Worm (Caenorhabditis elegans) whole organism, late embryonic: Measurements from ENCODE around the gene irld-33.

ENCODE experiments used
- C08G9.2 ChIP-seq: sonication (generic microtip); optimal IDR thresholded peaks from 2 replicates; lab custom pipeline; 2016; ENCODE audit warnings: mild to moderate bottlenecking, missing genetic modification characterization, moderate library complexity, missing compliant biosample characterization
- C38D4.7 ChIP-seq: fragments of 200-800 bp; sonication (Bioruptor generic); optimal IDR thresholded peaks from 2 replicates; lab custom pipeline; 2018; ENCODE audit warnings: mild to moderate bottlenecking, missing genetic modification characterization, moderate library complexity, missing compliant biosample characterization
- T23F11.4 ChIP-seq: fragments of 200-800 bp; sonication (Bioruptor generic); optimal IDR thresholded peaks from 2 replicates; lab custom pipeline; 2018; ENCODE audit warnings: mild to moderate bottlenecking, missing genetic modification characterization, missing compliant biosample characterization
- ahr-1 ChIP-seq: sonication (generic microtip); optimal IDR thresholded peaks from 2 replicates; lab custom pipeline; 2016; ENCODE audit warnings: missing genetic modification characterization, missing compliant biosample characterization
- ama-1 ChIP-seq: fragments of 150-350 bp; optimal IDR thresholded peaks from 2 replicates; lab custom pipeline; 2014
- ceh-14 ChIP-seq: sonication (generic microtip); optimal IDR thresholded peaks from 2 replicates; lab custom pipeline; 2016; ENCODE audit warnings: missing genotype, missing genetic modification characterization, missing compliant biosample characterization
- ceh-18 ChIP-seq: sonication (generic microtip); optimal IDR thresholded peaks from 2 replicates; lab custom pipeline; 2016; ENCODE audit warnings: missing genetic modification characterization, missing compliant biosample characterization
- ceh-19 ChIP-seq: fragments of 200-800 bp; sonication (Bioruptor generic); optimal IDR thresholded peaks from 2 replicates; lab custom pipeline; 2018; ENCODE audit warnings: mild to moderate bottlenecking, missing genetic modification characterization, missing compliant biosample characterization
- ceh-2 ChIP-seq: sonication (generic microtip); optimal IDR thresholded peaks from 2 replicates; lab custom pipeline; 2016; ENCODE audit warnings: missing genotype, missing genetic modification characterization, missing compliant biosample characterization
- ceh-22 ChIP-seq: sonication (generic microtip); optimal IDR thresholded peaks from 2 replicates; lab custom pipeline; 2017; ENCODE audit warnings: missing biosample characterization, missing genetic modification characterization
- ceh-24 ChIP-seq: sonication (generic microtip); optimal IDR thresholded peaks from 2 replicates; lab custom pipeline; 2016; ENCODE audit warnings: mild to moderate bottlenecking, missing genetic modification characterization, missing compliant biosample characterization
- ceh-30 ChIP-seq: fragments of 150-350 bp; optimal IDR thresholded peaks from 2 replicates; lab custom pipeline; 2014; ENCODE audit warnings: missing biosample characterization, missing genetic modification characterization
- ceh-34 ChIP-seq: sonication (generic microtip); optimal IDR thresholded peaks from 2 replicates; lab custom pipeline; 2016; ENCODE audit warnings: mild to moderate bottlenecking, missing genetic modification characterization, missing compliant biosample characterization
- ceh-48 ChIP-seq: sonication (generic microtip); optimal IDR thresholded peaks from 2 replicates; lab custom pipeline; 2016; ENCODE audit warnings: missing genetic modification characterization, inconsistent platforms, missing compliant biosample characterization
- ceh-6 ChIP-seq: fragments of 200-800 bp; sonication (Bioruptor generic); optimal IDR thresholded peaks from 2 replicates; lab custom pipeline; 2018; ENCODE audit warnings: mild to moderate bottlenecking, missing genetic modification characterization, missing compliant biosample characterization
- che-1 ChIP-seq: sonication (generic microtip); optimal IDR thresholded peaks from 2 replicates; lab custom pipeline; 2016; ENCODE audit warnings: mild to moderate bottlenecking, missing genetic modification characterization, missing compliant biosample characterization
- dve-1 ChIP-seq: sonication (generic microtip); optimal IDR thresholded peaks from 2 replicates; lab custom pipeline; 2017; ENCODE audit warnings: antibody characterized with exemption, mild to moderate bottlenecking, missing genetic modification characterization, missing compliant biosample characterization
- elt-2 ChIP-seq: sonication (generic microtip); optimal IDR thresholded peaks from 2 replicates; lab custom pipeline; 2016; ENCODE audit warnings: missing genetic modification reagents, missing genetic modification characterization, missing compliant biosample characterization
- eyg-1 ChIP-seq: sonication (generic microtip); optimal IDR thresholded peaks from 2 replicates; lab custom pipeline; 2016; ENCODE audit warnings: missing genotype, missing genetic modification characterization, missing compliant biosample characterization
- hlh-6 ChIP-seq: sonication (generic microtip); optimal IDR thresholded peaks from 2 replicates; lab custom pipeline; 2016; ENCODE audit warnings: missing genotype, missing genetic modification characterization, missing compliant biosample characterization
- lim-6 ChIP-seq: sonication (generic microtip); optimal IDR thresholded peaks from 2 replicates; lab custom pipeline; 2016; ENCODE audit warnings: missing genetic modification characterization, missing compliant biosample characterization
- nhr-11 ChIP-seq: fragments of 150-350 bp; optimal IDR thresholded peaks from 2 replicates; lab custom pipeline; 2014; ENCODE audit warnings: missing biosample characterization, missing genetic modification characterization
- nhr-232 ChIP-seq: sonication (generic microtip); optimal IDR thresholded peaks from 2 replicates; lab custom pipeline; 2016; ENCODE audit warnings: missing genetic modification characterization, missing compliant biosample characterization
- pag-3 ChIP-seq: sonication (generic microtip); optimal IDR thresholded peaks from 2 replicates; lab custom pipeline; 2016; ENCODE audit warnings: missing compliant biosample characterization, missing genetic modification characterization, borderline replicate concordance
- pat-9 ChIP-seq: fragments of 200-800 bp; sonication (Bioruptor generic); optimal IDR thresholded peaks from 2 replicates; lab custom pipeline; 2018; ENCODE audit warnings: mild to moderate bottlenecking, missing genetic modification characterization, moderate library complexity, missing compliant biosample characterization
- pax-1 ChIP-seq: fragments of 150-350 bp; optimal IDR thresholded peaks from 2 replicates; lab custom pipeline; 2014; ENCODE audit warnings: missing biosample characterization, missing genetic modification characterization
- pha-4 ChIP-seq: fragments of 150-350 bp; optimal IDR thresholded peaks from 2 replicates; lab custom pipeline; 2018; ENCODE audit warnings: missing biosample characterization, missing genetic modification reagents, missing genetic modification characterization
- pqm-1 ChIP-seq: sonication (generic microtip); optimal IDR thresholded peaks from 2 replicates; lab custom pipeline; 2016; ENCODE audit warnings: missing genetic modification characterization, missing compliant biosample characterization
- pros-1 ChIP-seq: fragments of 150-350 bp; optimal IDR thresholded peaks from 2 replicates; lab custom pipeline; 2014; ENCODE audit warnings: missing biosample characterization, missing genetic modification reagents, missing genetic modification characterization
- ref-2 ChIP-seq: sonication (generic microtip); optimal IDR thresholded peaks from 2 replicates; lab custom pipeline; 2016; ENCODE audit warnings: missing genetic modification characterization, missing compliant biosample characterization
- sox-2 ChIP-seq: fragments of 200-800 bp; sonication (Bioruptor generic); IDR thresholded peaks from 2 replicates; pipeline ENCODE4 v1.3.6; 2022; ENCODE audit warnings: missing genetic modification reagents, missing genetic modification characterization, missing compliant biosample characterization
- sox-4 ChIP-seq: sonication (generic microtip); optimal IDR thresholded peaks from 2 replicates; lab custom pipeline; 2017; ENCODE audit warnings: mild to moderate bottlenecking, missing genetic modification characterization, inconsistent platforms, missing compliant biosample characterization
- syd-9 ChIP-seq: sonication (generic microtip); optimal IDR thresholded peaks from 2 replicates; lab custom pipeline; 2016; ENCODE audit warnings: mild to moderate bottlenecking, missing genetic modification characterization, moderate library complexity, missing compliant biosample characterization
- tbx-7 ChIP-seq: sonication (generic microtip); optimal IDR thresholded peaks from 2 replicates; lab custom pipeline; 2016; ENCODE audit warnings: missing genotype, missing genetic modification characterization, missing compliant biosample characterization
- unc-3 ChIP-seq, 2 experiments: fragments of 200-800 bp in 1 of 2; sonication (Bioruptor generic) in 1 of 2; sonication (generic microtip) in 1 of 2; conservative IDR thresholded peaks in 1 of 2; optimal IDR thresholded peaks in 1 of 2; 2 replicates each; pipeline versions ENCODE4 v1.3.6 to Lab custom; 2016 to 2022; ENCODE audit warnings: missing compliant biosample characterization in 2 of 2, missing genetic modification characterization in 2 of 2, missing genetic modification reagents in 1 of 2
- unc-42 ChIP-seq: sonication (generic microtip); optimal IDR thresholded peaks from 2 replicates; lab custom pipeline; 2016; ENCODE audit warnings: missing genotype, missing genetic modification characterization, missing compliant biosample characterization
- unc-55 ChIP-seq: sonication (generic microtip); optimal IDR thresholded peaks from 2 replicates; lab custom pipeline; 2017; ENCODE audit warnings: missing biosample characterization, missing genetic modification reagents, missing genetic modification characterization
- ztf-16 ChIP-seq: sonication (generic microtip); optimal IDR thresholded peaks from 2 replicates; lab custom pipeline; 2017; ENCODE audit warnings: missing genetic modification characterization, missing compliant biosample characterization

irld-33 gene

DNA sequence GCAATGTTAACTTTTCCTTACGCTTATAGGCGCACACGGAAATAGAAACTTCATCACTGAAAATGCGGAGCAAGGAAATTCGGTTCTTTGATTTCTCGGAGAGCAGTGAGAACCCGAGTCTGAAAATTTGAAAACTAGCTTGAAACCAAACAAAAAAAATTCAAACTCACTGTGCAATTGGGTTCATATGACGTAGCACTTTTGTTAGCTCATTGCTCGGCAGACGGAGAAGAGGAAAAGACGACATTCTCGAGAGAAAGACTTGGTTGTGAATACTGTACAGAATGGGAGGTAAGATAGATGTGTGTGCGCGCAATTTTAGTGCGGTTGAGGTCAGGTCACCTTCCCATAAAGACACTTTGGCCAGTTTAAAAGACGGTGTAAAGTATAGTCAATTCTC, 11.6 kb downstream of the irld-33 start, which contains the start of the genes F36H5.13 and F36H5.8:
TSS of gene F36H5.13 (minus strand) at position 101 of the 400 bp plus-strand sequence.
TSS of gene F36H5.8 (minus strand) at position 274 of the 400 bp plus-strand sequence.
- TF ChIP-seq ztf-16 (tag; lab: Kevin White, UChicago) = no peak
- TF ChIP-seq ceh-14 (tag; lab: Kevin White, UChicago) = no peak
- TF ChIP-seq pha-4 = no peak
- no peak for TF ChIP-seq pros-1 (tag; lab: Kevin White, UChicago)
- no peak for TF ChIP-seq ceh-19
- TF ChIP-seq, all 69 proteins: peak for 0

ce11 chrII:1752990-1753389, 14.1 kb downstream of the irld-33 start, which contains the start of gene F36H5.9:
F36H5.9 (minus strand) TSS chrII:1753090.
- no peak for TF ChIP-seq ceh-30 (tag; lab: Kevin White, UChicago)
- no peak for TF ChIP-seq lim-6
- TF ChIP-seq ceh-14 (tag; lab: Kevin White, UChicago) = no peak
- TF ChIP-seq ceh-48 (tag; lab: Kevin White, UChicago) = no peak
- TF ChIP-seq pag-3 (tag; lab: Kevin White, UChicago) = no peak
- TF ChIP-seq ceh-19 = no peak
- no peak for TF ChIP-seq pax-1
- no peak for TF ChIP-seq C08G9.2 (tag; lab: Kevin White, UChicago)
- TF ChIP-seq syd-9 = no peak
- TF ChIP-seq elt-2 (tag; lab: Kevin White, UChicago) = no peak
- TF ChIP-seq nhr-11 (tag; lab: Kevin White, UChicago) = no peak
- TF ChIP-seq unc-55 (GFP tag; lab: Kevin White, UChicago) = no peak
- no peak for TF ChIP-seq ama-1

DNA sequence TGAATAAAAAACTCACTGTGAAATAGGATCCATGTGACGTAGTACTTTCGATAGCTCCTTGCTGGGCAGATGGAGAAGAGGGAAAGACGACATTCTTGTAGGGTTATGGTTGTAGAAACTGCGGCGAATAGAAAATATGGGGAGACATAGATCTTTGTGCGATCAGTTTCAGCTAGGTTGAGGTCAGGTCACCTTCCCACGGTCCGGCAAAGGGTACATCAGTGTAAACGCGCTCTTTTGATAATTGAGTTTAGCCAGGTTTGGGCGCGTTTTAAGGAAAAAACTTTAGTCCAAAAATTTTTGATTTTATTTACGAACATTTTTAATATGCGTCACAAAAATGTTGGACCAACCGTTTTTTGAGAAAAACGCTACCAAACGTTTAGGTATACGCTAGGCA, 17.2 kb downstream of the irld-33 start, which contains the start of gene F36H5.17:
TSS of gene F36H5.17 (minus strand) at position 101 of the 400 bp plus-strand sequence.
- TF ChIP-seq hlh-6 (no peak), unc-55 (GFP tag; lab: Kevin White, UChicago) (no peak), che-1 (no peak), ceh-34 (tag; lab: Kevin White, UChicago) (no peak), C38D4.7 (GFP tag; lab: Kevin White, UChicago) (no peak), ceh-24 (tag; lab: Kevin White, UChicago) (no peak), T23F11.4 (GFP tag; lab: Kevin White, UChicago) (no peak), ceh-22 (tag; lab: Kevin White, UChicago) (no peak), eyg-1 (tag; lab: Kevin White, UChicago) (no peak), dve-1 (tag; lab: Kevin White, UChicago) (no peak), sox-4 (tag; lab: Kevin White, UChicago) (no peak), pat-9 (tag; lab: Kevin White, UChicago) (no peak), sox-2 (no peak), pqm-1 (tag; lab: Kevin White, UChicago) (no peak), ceh-30 (tag; lab: Kevin White, UChicago) (no peak)

DNA sequence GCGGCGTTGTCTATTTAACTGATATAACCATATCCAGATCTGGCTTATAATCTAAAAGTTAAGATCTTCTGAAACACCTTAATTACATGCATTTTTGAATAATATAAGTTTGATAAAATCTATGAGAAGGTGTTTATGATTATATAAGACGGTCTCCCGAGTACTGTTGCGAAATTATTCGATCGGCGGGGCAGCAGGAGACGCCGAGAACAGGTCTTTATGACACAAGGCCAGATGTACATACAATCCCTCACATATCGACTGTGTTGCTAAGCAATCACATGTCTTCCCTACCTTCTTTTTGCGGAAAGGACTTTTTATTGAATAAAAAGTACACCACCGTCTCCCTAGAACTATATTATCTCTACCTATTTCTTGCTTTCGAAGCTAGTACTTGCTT, 17.7 kb downstream of the irld-33 start, which contains the start of gene fbxb-53:
TSS of gene fbxb-53 (plus strand) at position 301 of the 400 bp plus-strand sequence.
- TF ChIP-seq tbx-7 (no peak), ceh-24 (tag; lab: Kevin White, UChicago) (no peak), ceh-14 (tag; lab: Kevin White, UChicago) (no peak), che-1 (no peak)

ce11 chrII:1757033-1757432, 18.2 kb downstream of the irld-33 start, which contains the start of gene F36H5.10:
F36H5.10 (plus strand) TSS chrII:1757333.
- TF ChIP-seq unc-42 = no peak
- no peak for TF ChIP-seq sox-4 (tag; lab: Kevin White, UChicago)
- no peak for TF ChIP-seq unc-3 (GFP tag; conservative IDR thresholded peaks at IDR 0.05; lab: Robert Waterston, UW)
- no peak for TF ChIP-seq unc-3 (tag; optimal IDR thresholded peaks at IDR 0.05; lab: Kevin White, UChicago)
- TF ChIP-seq ceh-30 (tag; lab: Kevin White, UChicago) = no peak
- no peak for TF ChIP-seq ztf-16 (tag; lab: Kevin White, UChicago)
- TF ChIP-seq ceh-19 = no peak
- no peak for TF ChIP-seq ceh-2 (tag; lab: Kevin White, UChicago)
- no peak for TF ChIP-seq ceh-6 (GFP tag; lab: Kevin White, UChicago)
- TF ChIP-seq ahr-1 = no peak
- no peak for TF ChIP-seq nhr-232 (tag; lab: Kevin White, UChicago)
- no peak for TF ChIP-seq ceh-18 (tag; lab: Kevin White, UChicago)
- no peak for TF ChIP-seq lim-6
- TF ChIP-seq ama-1 = no peak
- TF ChIP-seq ref-2 = no peak
